Worm (Caenorhabditis elegans): ENCODE measurements around the gene tag-89.

DNA sequence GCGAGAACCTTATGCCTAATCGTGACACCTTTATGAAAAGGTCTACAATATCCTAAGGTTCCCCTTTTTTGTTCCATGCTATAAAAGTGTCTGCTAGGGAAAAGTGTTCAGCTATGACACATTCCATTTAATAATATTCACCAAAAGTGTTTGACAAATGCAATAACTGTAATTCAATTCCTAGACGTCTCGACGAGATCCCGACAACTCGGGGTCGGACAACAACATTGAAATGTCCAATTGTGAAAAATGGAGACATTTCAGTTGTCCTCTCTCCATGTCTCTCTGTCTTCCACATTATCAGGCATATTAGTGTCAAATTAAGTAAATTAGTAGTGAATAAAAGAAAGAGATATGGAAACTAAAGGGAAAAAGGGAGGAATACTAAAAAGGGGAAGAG lies 37.1 kb downstream of the tag-89 start:
- no peak for TF ChIP-seq hnd-1 (tag; optimal IDR thresholded peaks at IDR 0.05)
- TF ChIP-seq ama-1 (optimal IDR thresholded peaks at IDR 0.05): no peak
- no peak for TF ChIP-seq flt-1 (GFP tag; IDR thresholded peaks at IDR 0.05)
- TF ChIP-seq scrt-1 (GFP tag; IDR thresholded peaks at IDR 0.05): no peak
- no peak for TF ChIP-seq B0310.2 (tag; optimal IDR thresholded peaks at IDR 0.05)
- no peak for TF ChIP-seq aly-1 (tag; optimal IDR thresholded peaks at IDR 0.05)
- TF ChIP-seq F13C5.2 (tag; optimal IDR thresholded peaks at IDR 0.05): no peak
- TF ChIP-seq hmbx-1 (tag; optimal IDR thresholded peaks at IDR 0.05): no peak
- no peak for TF ChIP-seq ceh-36 (tag; optimal IDR thresholded peaks at IDR 0.05)
